Worm (Caenorhabditis elegans): ENCODE data around the gene T09F5.20.

DNA sequence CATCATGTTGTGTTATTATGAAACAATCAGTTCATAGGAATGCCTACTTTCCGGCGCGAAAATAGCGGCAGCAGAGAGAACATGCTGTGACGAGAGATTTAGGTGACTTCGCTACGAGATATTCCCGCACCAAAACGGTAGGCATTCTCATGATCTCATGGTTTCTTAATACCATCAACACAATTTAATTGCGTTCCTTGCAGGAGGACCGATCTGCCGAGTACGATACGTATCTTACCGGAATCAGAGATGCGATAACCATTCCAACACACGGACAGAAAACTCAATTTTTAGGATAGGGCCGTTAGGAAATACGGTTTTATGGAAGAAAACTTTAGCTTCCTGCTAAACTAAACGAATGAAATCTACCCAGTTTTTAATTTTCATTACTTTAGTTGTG is 1.1 kb upstream of the T09F5.20 start, which contains the start of gene T09F5.1:
- no peak for TF ChIP-seq ama-1 (optimal IDR thresholded peaks at IDR 0.05)
- no peak for TF ChIP-seq hmbx-1 (tag; optimal IDR thresholded peaks at IDR 0.05)
- TF ChIP-seq sea-1 (GFP tag; conservative IDR thresholded peaks at IDR 0.05): no peak
